Worm (Caenorhabditis elegans): Measurements from ENCODE around the gene odr-4.

- TF ChIP-seq unc-130 (GFP tag; optimal IDR thresholded peaks at IDR 0.05) = no peak
- TF ChIP-seq aptf-2 (GFP tag; conservative IDR thresholded peaks at IDR 0.05) = no peak
- no peak for TF ChIP-seq ama-1 (optimal IDR thresholded peaks at IDR 0.05)
- no peak for TF ChIP-seq ama-1 (GFP tag; optimal IDR thresholded peaks at IDR 0.05)
- TF ChIP-seq somi-1 (GFP tag; optimal IDR thresholded peaks at IDR 0.05) = no peak
- no peak for TF ChIP-seq dpl-1 (GFP tag; optimal IDR thresholded peaks at IDR 0.05)
- no peak for TF ChIP-seq pha-4 (tag; optimal IDR thresholded peaks at IDR 0.05)
- no peak for TF ChIP-seq zfh-2 (GFP tag; conservative IDR thresholded peaks at IDR 0.05)
- TF ChIP-seq madf-3 (GFP tag; IDR thresholded peaks at IDR 0.05) = no peak
- TF ChIP-seq nhr-27 (tag; optimal IDR thresholded peaks at IDR 0.05) = no peak
- no peak for TF ChIP-seq K12H6.12 (tag; optimal IDR thresholded peaks at IDR 0.05)
Measured at ce11 chrIII:6731285-6731684, 685 bp downstream of the odr-4 start.
